Worm (Caenorhabditis elegans) whole organism, mixed stage, embryonic: ENCODE measurements around the gene tag-180.

Experiments used
- bed-3 ChIP-seq: fragments of 200-800 bp; sonication (Bioruptor generic); optimal IDR thresholded peaks from 3 replicates; lab custom pipeline; 2018; ENCODE audit warnings: mild to moderate bottlenecking, missing genetic modification characterization, moderate library complexity, missing compliant biosample characterization
- blmp-1 ChIP-seq: fragments of 150-350 bp; optimal IDR thresholded peaks from 2 replicates; lab custom pipeline; 2014; ENCODE audit warnings: missing biosample characterization, missing genetic modification characterization
- elt-3 ChIP-seq: fragments of 150-350 bp; optimal IDR thresholded peaks from 2 replicates; lab custom pipeline; 2014; ENCODE audit warnings: missing biosample characterization, missing genetic modification characterization
- ham-2 ChIP-seq: fragments of 200-800 bp; sonication (Bioruptor generic); optimal IDR thresholded peaks from 2 replicates; lab custom pipeline; 2018; ENCODE audit warnings: mild to moderate bottlenecking, missing genetic modification characterization, missing compliant biosample characterization
- hlh-1 ChIP-seq: fragments of 150-350 bp; optimal IDR thresholded peaks from 2 replicates; lab custom pipeline; 2014; ENCODE audit warnings: missing biosample characterization, missing genetic modification reagents, missing genetic modification characterization
- mab-5 ChIP-seq: fragments of 150-350 bp; optimal IDR thresholded peaks from 2 replicates; lab custom pipeline; 2014; ENCODE audit warnings: missing biosample characterization, missing genetic modification characterization
- nhr-237 ChIP-seq: fragments of 150-350 bp; optimal IDR thresholded peaks from 2 replicates; lab custom pipeline; 2014; ENCODE audit warnings: missing biosample characterization, missing genetic modification characterization
- nhr-28 ChIP-seq: fragments of 150-350 bp; optimal IDR thresholded peaks from 2 replicates; lab custom pipeline; 2014; ENCODE audit warnings: missing biosample characterization, missing genetic modification characterization
- pha-4 ChIP-seq: fragments of 150-350 bp; optimal IDR thresholded peaks from 2 replicates; lab custom pipeline; 2018; ENCODE audit warnings: missing biosample characterization, missing genetic modification reagents, missing genetic modification characterization
- snpc-4 ChIP-seq: fragments of 150-350 bp; optimal IDR thresholded peaks from 2 replicates; lab custom pipeline; 2014; ENCODE audit warnings: missing biosample characterization, missing genetic modification characterization
- sptf-1 ChIP-seq: sonication (generic microtip); optimal IDR thresholded peaks from 2 replicates; lab custom pipeline; 2017; ENCODE audit warnings: mild to moderate bottlenecking, missing genetic modification characterization, moderate library complexity, missing compliant biosample characterization
- ztf-11 ChIP-seq: fragments of 150-350 bp; optimal IDR thresholded peaks from 2 replicates; lab custom pipeline; 2014; ENCODE audit warnings: missing biosample characterization, missing genetic modification characterization

DNA sequence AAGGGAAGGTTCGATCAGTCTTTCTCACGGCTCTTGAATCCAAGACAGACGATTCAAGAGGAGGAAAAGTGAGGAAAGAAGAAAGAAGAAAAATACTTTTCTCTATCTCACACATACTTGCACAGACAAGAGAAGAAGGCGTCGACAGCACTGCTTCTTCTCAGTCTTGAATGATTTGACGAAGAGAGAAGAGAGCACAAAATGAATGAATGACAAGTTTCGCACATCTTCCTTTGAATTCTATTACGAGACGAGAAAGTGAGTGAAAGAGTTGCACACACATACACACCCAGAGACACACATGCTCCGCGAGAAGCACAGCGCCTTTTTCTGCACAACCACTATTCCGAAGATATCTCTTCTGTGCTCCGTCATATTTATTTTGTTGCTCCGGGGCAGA, 6.4 kb upstream of the tag-180 start:
- no peak for TF ChIP-seq sptf-1 (tag; lab: Kevin White, UChicago)
- no peak for TF ChIP-seq nhr-237 (tag; lab: Kevin White, UChicago)
- no peak for TF ChIP-seq pha-4 (tag; lab: Kevin White, UChicago)
- no peak for TF ChIP-seq elt-3 (tag; lab: Kevin White, UChicago)
- no peak for TF ChIP-seq ztf-11 (tag; lab: Kevin White, UChicago)
- TF ChIP-seq blmp-1 (tag; lab: Kevin White, UChicago), result no peak
- no peak for TF ChIP-seq mab-5 (tag; lab: Kevin White, UChicago)
- no peak for TF ChIP-seq nhr-28 (tag; lab: Kevin White, UChicago)
- no peak for TF ChIP-seq snpc-4 (tag; lab: Kevin White, UChicago)
- no peak for TF ChIP-seq bed-3 (GFP tag; lab: Kevin White, UChicago)
- no peak for TF ChIP-seq ham-2
- no peak for TF ChIP-seq hlh-1
